Worm (Caenorhabditis elegans) whole organism, midembryonic: Measurements from ENCODE around the gene tub-1.

ENCODE experiments used
- cog-1 ChIP-seq: sonication (generic microtip); optimal IDR thresholded peaks from 2 replicates; lab custom pipeline; 2016; ENCODE audit warnings: missing genetic modification characterization, missing compliant biosample characterization
- flt-1 ChIP-seq: fragments of 200-800 bp; sonication (Bioruptor generic); IDR thresholded peaks from 2 replicates; pipeline ENCODE4 v1.3.6; 2022; ENCODE audit warnings: missing genetic modification characterization, missing compliant biosample characterization
- klf-2 ChIP-seq: fragments of 200-800 bp; sonication (Bioruptor generic); conservative IDR thresholded peaks from 2 replicates; pipeline ENCODE4 v1.3.6; 2022; ENCODE audit warnings: missing genetic modification reagents, missing genetic modification characterization, missing compliant biosample characterization
- ref-1 ChIP-seq: fragments of 200-800 bp; sonication (Bioruptor generic); conservative IDR thresholded peaks from 2 replicates; pipeline ENCODE4 v1.3.6; 2022; ENCODE audit warnings: missing genetic modification reagents, missing genetic modification characterization, missing compliant biosample characterization
- ztf-29 ChIP-seq: fragments of 200-800 bp; sonication (Bioruptor generic); IDR thresholded peaks from 2 replicates; pipeline ENCODE4 v1.3.6; 2022; ENCODE audit warnings: missing genetic modification reagents, missing genetic modification characterization, missing compliant biosample characterization

DNA sequence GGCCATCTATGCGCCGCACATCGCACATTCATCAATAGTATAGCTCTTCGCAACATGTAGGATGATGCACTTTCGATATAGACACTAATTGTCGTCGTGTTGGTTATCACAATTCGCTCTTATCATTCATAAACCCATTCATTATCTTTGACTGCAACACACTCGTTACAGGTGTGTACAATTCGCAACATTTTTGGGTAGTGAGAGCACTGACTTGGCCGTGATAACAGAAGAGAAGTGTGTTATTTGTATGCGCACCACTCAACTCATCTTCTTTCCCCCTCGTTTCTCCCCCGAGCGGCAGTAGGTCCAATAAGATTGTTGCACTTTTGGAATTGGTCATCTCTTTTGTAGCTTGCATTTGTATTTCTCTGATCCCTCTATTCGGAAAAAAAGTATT is 29.5 kb downstream of the tub-1 start:
- TF ChIP-seq klf-2 (GFP tag; lab: Robert Waterston, UW) (no peak), flt-1 (GFP tag; lab: Robert Waterston, UW) (no peak), ref-1 (GFP tag; lab: Robert Waterston, UW) (no peak), cog-1 (no peak), ztf-29 (GFP tag; lab: Robert Waterston, UW) (no peak)
